Worm (Caenorhabditis elegans): Measurements from ENCODE around the gene clec-9.

clec-9 gene

ce11 chrV:16695499-16695898 is 10.9 kb downstream of the clec-9 start:
- TF ChIP-seq nhr-12 (tag; optimal IDR thresholded peaks at IDR 0.05): no peak
- no peak for TF ChIP-seq nhr-85 (tag)
- no peak for TF ChIP-seq vab-15 (tag; optimal IDR thresholded peaks at IDR 0.05)
- no peak for TF ChIP-seq efl-1 (optimal IDR thresholded peaks at IDR 0.05)
- peak in 1 of 2 experiments; percentile 79 for TF ChIP-seq efl-1 (GFP tag; optimal IDR thresholded peaks at IDR 0.05 in 1 of 2)

ce11 chrV:16694538-16694937 is 11.9 kb downstream of the clec-9 start, which contains the start of gene srz-101:
srz-101 (plus strand) TSS chrV:16694838.
- TF ChIP-seq nhr-71 (tag; optimal IDR thresholded peaks at IDR 0.05): no peak
- no peak for TF ChIP-seq aha-1 (tag; optimal IDR thresholded peaks at IDR 0.05)
- no peak for TF ChIP-seq ceh-90 (tag; optimal IDR thresholded peaks at IDR 0.05)
- TF ChIP-seq sox-4 (tag; optimal IDR thresholded peaks at IDR 0.05): no peak
- no peak for TF ChIP-seq pag-3 (tag; optimal IDR thresholded peaks at IDR 0.05; ENCODE audit: borderline replicate concordance, insufficient read depth)
- no peak for TF ChIP-seq ztf-4 (tag; optimal IDR thresholded peaks at IDR 0.05)
- TF ChIP-seq pax-3 (tag; optimal IDR thresholded peaks at IDR 0.05): no peak

- TF ChIP-seq ceh-90 (tag; optimal IDR thresholded peaks at IDR 0.05) (no peak), pag-3 (tag; optimal IDR thresholded peaks at IDR 0.05; ENCODE audit: borderline replicate concordance, insufficient read depth) (no peak), ztf-4 (tag; optimal IDR thresholded peaks at IDR 0.05) (no peak), irx-1 (tag; optimal IDR thresholded peaks at IDR 0.05) (no peak), F16B12.6 (tag; optimal IDR thresholded peaks at IDR 0.05) (no peak), unc-30 (tag; optimal IDR thresholded peaks at IDR 0.05) (no peak), sptf-1 (tag; optimal IDR thresholded peaks at IDR 0.05) (no peak), unc-62 (GFP tag; optimal IDR thresholded peaks at IDR 0.05) (no peak), zag-1 (tag; optimal IDR thresholded peaks at IDR 0.05) (no peak)
Observed at ce11 chrV:16693732-16694131, 12.7 kb downstream of the clec-9 start, which contains the start of gene srw-42. srw-42 (minus strand) TSS chrV:16693832.

- no peak for TF ChIP-seq lir-3 (tag; optimal IDR thresholded peaks at IDR 0.05; ENCODE audit: poor library complexity)
- no peak for TF ChIP-seq mep-1 (tag; optimal IDR thresholded peaks at IDR 0.05)
- no peak for TF ChIP-seq lin-14 (GFP tag; optimal IDR thresholded peaks at IDR 0.05)
- peak; percentile 56 for TF ChIP-seq ceh-8 (GFP tag; optimal IDR thresholded peaks at IDR 0.05)
Observed at ce11 chrV:16692988-16693387, 13.5 kb downstream of the clec-9 start.

- TF ChIP-seq grh-1 (GFP tag; IDR thresholded peaks at IDR 0.05): no peak
- TF ChIP-seq hlh-17 (GFP tag; optimal IDR thresholded peaks at IDR 0.05; ENCODE audit: borderline replicate concordance): no peak
- TF ChIP-seq hlh-4 (tag; optimal IDR thresholded peaks at IDR 0.05): no peak
- no peak for TF ChIP-seq tbx-2 (tag; optimal IDR thresholded peaks at IDR 0.05)
- TF ChIP-seq unc-62 (GFP tag; optimal IDR thresholded peaks at IDR 0.05): no peak
- no peak for TF ChIP-seq dsc-1 (tag; optimal IDR thresholded peaks at IDR 0.05)
- no peak for TF ChIP-seq rnt-1 (tag; optimal IDR thresholded peaks at IDR 0.05)
- no peak for TF ChIP-seq zip-4 (GFP tag; optimal IDR thresholded peaks at IDR 0.05)
- TF ChIP-seq aly-2 (tag; optimal IDR thresholded peaks at IDR 0.05): no peak
- TF ChIP-seq ceh-88 (GFP tag; IDR thresholded peaks at IDR 0.05): no peak
- no peak for TF ChIP-seq nhr-28 (tag; optimal IDR thresholded peaks at IDR 0.05)
- TF ChIP-seq lsy-2 (tag; optimal IDR thresholded peaks at IDR 0.05): no peak
- no peak for TF ChIP-seq ces-1 (GFP tag; optimal IDR thresholded peaks at IDR 0.05)
- no peak for TF ChIP-seq ama-1 (optimal IDR thresholded peaks at IDR 0.05)
Observed at ce11 chrV:16687227-16687626, 19.2 kb downstream of the clec-9 start, which contains the start of gene srz-102. srz-102 (plus strand) TSS chrV:16687527.

ce11 chrV:16685725-16686124 is 20.7 kb downstream of the clec-9 start, which contains the start of gene srw-43:
srw-43 (plus strand) TSS chrV:16686025.
- no peak for TF ChIP-seq hlh-17 (GFP tag; optimal IDR thresholded peaks at IDR 0.05; ENCODE audit: borderline replicate concordance)

Data from whole organism, L1 larva.